Fruit fly (Drosophila melanogaster) whole organism, embryonic: ENCODE results near the gene zyd.

Experiments used
- Adf1 ChIP-seq: fragments of 200-800 bp; sonication (Bioruptor generic); IDR thresholded peaks from 2 replicates; pipeline ENCODE4 v1.3.6; 2022; ENCODE audit warnings: missing biosample characterization, missing genetic modification characterization
- Antp ChIP-seq: fragments of 200-800 bp; sonication (Bioruptor generic); optimal IDR thresholded peaks from 3 replicates; lab custom pipeline; 2016; ENCODE audit warnings: missing biosample characterization, missing genetic modification characterization
- CG10366 ChIP-seq: fragments of 200-800 bp; sonication (Bioruptor generic); IDR thresholded peaks from 2 replicates; pipeline ENCODE4 v1.3.6; 2022; ENCODE audit warnings: missing biosample characterization, missing genetic modification characterization
- CG11247 ChIP-seq: fragments of 200-800 bp; sonication (Bioruptor generic); IDR thresholded peaks from 2 replicates; pipeline ENCODE4 v1.3.6; 2022; ENCODE audit warnings: missing biosample characterization, missing genetic modification characterization
- CG12942 ChIP-seq: fragments of 200-800 bp; sonication (Bioruptor generic); optimal IDR thresholded peaks from 3 replicates; lab custom pipeline; 2016; ENCODE audit warnings: missing biosample characterization, missing genetic modification characterization
- CG13287 ChIP-seq: fragments of 200-800 bp; sonication (Bioruptor generic); IDR thresholded peaks from 2 replicates; pipeline ENCODE4 v1.3.6; 2022; ENCODE audit warnings: missing biosample characterization, missing genetic modification characterization; ENCODE audit not compliant: partially characterized antibody
- CG14441 ChIP-seq: fragments of 200-800 bp; sonication (Bioruptor generic); IDR thresholded peaks from 2 replicates; pipeline ENCODE4 v1.3.6; 2022; ENCODE audit warnings: missing biosample characterization, missing genetic modification characterization
- CG14965 ChIP-seq: fragments of 200-800 bp; sonication (Bioruptor generic); optimal IDR thresholded peaks from 2 replicates; lab custom pipeline; 2016; ENCODE audit warnings: missing biosample characterization, missing genetic modification characterization, borderline replicate concordance
- CG1792 ChIP-seq: fragments of 200-800 bp; sonication (Bioruptor generic); optimal IDR thresholded peaks from 2 replicates; lab custom pipeline; 2016; ENCODE audit warnings: missing biosample characterization, missing genetic modification characterization
- CG2199 ChIP-seq: fragments of 200-800 bp; sonication (Bioruptor generic); IDR thresholded peaks from 3 replicates; pipeline ENCODE4 v1.3.6; 2022; ENCODE audit warnings: missing biosample characterization, missing genetic modification characterization
- CG31365 ChIP-seq: fragments of 200-800 bp; sonication (Bioruptor generic); optimal IDR thresholded peaks from 2 replicates; lab custom pipeline; 2018; ENCODE audit warnings: missing biosample characterization, mild to moderate bottlenecking, missing genetic modification characterization
- CG32772 ChIP-seq: fragments of 200-800 bp; sonication (Bioruptor generic); IDR thresholded peaks from 2 replicates; pipeline ENCODE4 v1.3.6; 2022; ENCODE audit warnings: missing biosample characterization, missing genetic modification characterization
- CG33213 ChIP-seq: fragments of 200-800 bp; sonication (Bioruptor generic); optimal IDR thresholded peaks from 3 replicates; lab custom pipeline; 2016; ENCODE audit warnings: missing biosample characterization, missing genetic modification characterization
- CG3838 ChIP-seq: fragments of 200-800 bp; sonication (Bioruptor generic); optimal IDR thresholded peaks from 3 replicates; lab custom pipeline; 2016; ENCODE audit warnings: missing biosample characterization, missing genetic modification characterization
- CG3995 ChIP-seq: fragments of 200-800 bp; sonication (Bioruptor generic); optimal IDR thresholded peaks from 3 replicates; lab custom pipeline; 2016; ENCODE audit warnings: missing biosample characterization, missing genetic modification characterization
- CG4282 ChIP-seq: fragments of 200-800 bp; sonication (Bioruptor generic); optimal IDR thresholded peaks from 2 replicates; lab custom pipeline; 2016; ENCODE audit warnings: missing biosample characterization, missing genetic modification characterization
- CG4360 ChIP-seq: fragments of 200-800 bp; sonication (Bioruptor generic); IDR thresholded peaks from 2 replicates; pipeline ENCODE4 v1.3.6; 2022; ENCODE audit warnings: missing biosample characterization, missing genetic modification characterization
- CG4820 ChIP-seq: fragments of 200-800 bp; sonication (Bioruptor generic); optimal IDR thresholded peaks from 3 replicates; lab custom pipeline; 2016; ENCODE audit warnings: missing biosample characterization, missing genetic modification characterization
- CG5180 ChIP-seq: fragments of 200-800 bp; sonication (Bioruptor generic); optimal IDR thresholded peaks from 3 replicates; lab custom pipeline; 2017; ENCODE audit warnings: missing biosample characterization, missing genetic modification characterization, mild to moderate bottlenecking, moderate library complexity, missing genetic modification reagents
- CG6791 ChIP-seq: fragments of 200-800 bp; sonication (Bioruptor generic); IDR thresholded peaks from 3 replicates; pipeline ENCODE4 v1.3.6; 2022; ENCODE audit warnings: missing biosample characterization, missing genetic modification characterization; ENCODE audit not compliant: partially characterized antibody
- CG6813 ChIP-seq: fragments of 200-800 bp; sonication (Bioruptor generic); optimal IDR thresholded peaks from 2 replicates; lab custom pipeline; 2017; ENCODE audit warnings: missing biosample characterization, missing genetic modification characterization, mild to moderate bottlenecking, moderate library complexity, missing genetic modification reagents
- CG8944 ChIP-seq: fragments of 200-800 bp; sonication (Bioruptor generic); optimal IDR thresholded peaks from 3 replicates; lab custom pipeline; 2016; ENCODE audit warnings: missing biosample characterization, missing genetic modification characterization
- CG9932 ChIP-seq: fragments of 200-800 bp; sonication (Bioruptor generic); IDR thresholded peaks from 2 replicates; pipeline ENCODE4 v1.3.6; 2022; ENCODE audit warnings: missing biosample characterization, missing genetic modification characterization
- D19A ChIP-seq: fragments of 200-800 bp; optimal IDR thresholded peaks from 3 replicates; lab custom pipeline; 2019; ENCODE audit warnings: missing biosample characterization, mild to moderate bottlenecking, missing genetic modification characterization, moderate library complexity
- Dfd ChIP-seq, 2 experiments: fragments of >200 bp; optimal IDR thresholded peaks; 2 replicates each; lab custom pipeline; 2017; ENCODE audit warnings: missing biosample characterization in 2 of 2, missing genetic modification characterization in 2 of 2
- Rfx ChIP-seq: fragments of 200-800 bp; sonication (Bioruptor generic); IDR thresholded peaks from 2 replicates; pipeline ENCODE4 v1.3.6; 2022; ENCODE audit warnings: missing biosample characterization, missing genetic modification characterization
- Sin3A ChIP-seq: fragments of >200 bp; optimal IDR thresholded peaks from 2 replicates; lab custom pipeline; 2018
- Sox100B ChIP-seq: fragments of 200-800 bp; sonication (Bioruptor generic); optimal IDR thresholded peaks from 3 replicates; lab custom pipeline; 2018; ENCODE audit warnings: missing biosample characterization, mild to moderate bottlenecking, missing genetic modification characterization
- Stat92E ChIP-seq, 3 experiments: fragments of >200 bp in 2 of 3; fragments of 200-800 bp in 1 of 3; sonication (Bioruptor generic) in 1 of 3; optimal IDR thresholded peaks; 2 replicates each; lab custom pipeline; 2017 to 2019; ENCODE audit warnings: missing biosample characterization in 3 of 3, missing genetic modification characterization in 3 of 3, mild to moderate bottlenecking in 1 of 3, moderate library complexity in 1 of 3
- Xrp1 ChIP-seq: fragments of 200-800 bp; sonication (Bioruptor generic); IDR thresholded peaks from 2 replicates; pipeline ENCODE4 v1.3.6; 2022; ENCODE audit warnings: missing biosample characterization, missing genetic modification characterization
- amos ChIP-seq: fragments of 200-800 bp; sonication (Bioruptor generic); IDR thresholded peaks from 2 replicates; pipeline ENCODE4 v1.3.6; 2022; ENCODE audit warnings: missing biosample characterization, missing genetic modification characterization; ENCODE audit not compliant: partially characterized antibody
- aop ChIP-seq: fragments of 200-800 bp; sonication (Bioruptor generic); IDR thresholded peaks from 2 replicates; pipeline ENCODE4 v1.3.6; 2022; ENCODE audit warnings: missing biosample characterization, missing genetic modification characterization
- bab2 ChIP-seq: fragments of 200-800 bp; sonication (Bioruptor generic); optimal IDR thresholded peaks from 2 replicates; lab custom pipeline; 2016; ENCODE audit warnings: missing biosample characterization, missing genetic modification characterization
- bbx ChIP-seq: fragments of 200-800 bp; sonication (Bioruptor generic); IDR thresholded peaks from 2 replicates; pipeline ENCODE4 v1.3.6; 2022; ENCODE audit warnings: missing biosample characterization, missing genetic modification characterization; ENCODE audit not compliant: partially characterized antibody
- bcd ChIP-seq: fragments of 200-800 bp; sonication (Bioruptor generic); optimal IDR thresholded peaks from 2 replicates; lab custom pipeline; 2017; ENCODE audit warnings: missing biosample characterization, mild to moderate bottlenecking, missing genetic modification characterization
- chif ChIP-seq, 2 experiments: fragments of 200-800 bp; sonication (Bioruptor generic); optimal IDR thresholded peaks; 3 replicates each; lab custom pipeline; 2016; ENCODE audit warnings: missing biosample characterization in 2 of 2, missing genetic modification characterization in 2 of 2
- da ChIP-seq: fragments of 200-800 bp; sonication (Bioruptor generic); optimal IDR thresholded peaks from 2 replicates; lab custom pipeline; 2016; ENCODE audit warnings: missing biosample characterization, missing genetic modification characterization
- fd102C ChIP-seq: fragments of 200-800 bp; sonication (Bioruptor generic); optimal IDR thresholded peaks from 2 replicates; lab custom pipeline; 2018; ENCODE audit warnings: missing biosample characterization, mild to moderate bottlenecking, missing genetic modification characterization, moderate library complexity
- gfzf ChIP-seq: fragments of 200-800 bp; sonication (Bioruptor generic); optimal IDR thresholded peaks from 2 replicates; lab custom pipeline; 2016; ENCODE audit warnings: missing biosample characterization, mild to moderate bottlenecking, missing genetic modification characterization, moderate library complexity
- gro ChIP-seq: fragments of 200-800 bp; sonication (Bioruptor generic); optimal IDR thresholded peaks from 2 replicates; lab custom pipeline; 2016; ENCODE audit warnings: missing biosample characterization, missing genetic modification characterization
- hbn ChIP-seq: fragments of 200-800 bp; sonication (Bioruptor generic); IDR thresholded peaks from 2 replicates; pipeline ENCODE4 v1.3.6; 2022; ENCODE audit warnings: missing biosample characterization, missing genetic modification characterization; ENCODE audit not compliant: partially characterized antibody
- lilli ChIP-seq: fragments of 200-800 bp; sonication (Bioruptor generic); optimal IDR thresholded peaks from 3 replicates; lab custom pipeline; 2016; ENCODE audit warnings: missing biosample characterization, missing genetic modification characterization
- lmd ChIP-seq: fragments of 200-800 bp; sonication (Bioruptor generic); IDR thresholded peaks from 2 replicates; pipeline ENCODE4 v1.3.6; 2022; ENCODE audit warnings: missing biosample characterization, missing genetic modification characterization
- lola ChIP-seq, 3 experiments: fragments of >200 bp in 2 of 3; fragments of 200-800 bp in 1 of 3; sonication (Bioruptor generic) in 1 of 3; optimal IDR thresholded peaks; 2 replicates each; lab custom pipeline; 2017 to 2019; ENCODE audit warnings: missing biosample characterization in 3 of 3, missing genetic modification characterization in 3 of 3, mild to moderate bottlenecking in 1 of 3, moderate library complexity in 1 of 3
- onecut ChIP-seq: fragments of 200-800 bp; sonication (Bioruptor generic); IDR thresholded peaks from 2 replicates; pipeline ENCODE4 v1.3.6; 2022; ENCODE audit warnings: missing biosample characterization, missing genetic modification characterization
- pita ChIP-seq: fragments of 200-800 bp; sonication (Bioruptor generic); optimal IDR thresholded peaks from 2 replicates; lab custom pipeline; 2017; ENCODE audit warnings: missing biosample characterization, mild to moderate bottlenecking, missing genetic modification characterization
- tgo ChIP-seq: fragments of 200-800 bp; sonication (Bioruptor generic); IDR thresholded peaks from 3 replicates; pipeline ENCODE4 v1.3.6; 2022; ENCODE audit warnings: missing biosample characterization, missing genetic modification characterization
- tna ChIP-seq: fragments of 200-800 bp; sonication (Bioruptor generic); IDR thresholded peaks from 2 replicates; pipeline ENCODE4 v1.3.6; 2022; ENCODE audit warnings: missing biosample characterization, missing genetic modification characterization; ENCODE audit not compliant: partially characterized antibody
- trem ChIP-seq: fragments of 200-800 bp; optimal IDR thresholded peaks from 3 replicates; lab custom pipeline; 2019; ENCODE audit warnings: missing biosample characterization, mild to moderate bottlenecking, missing genetic modification characterization, moderate library complexity

Gene zyd

DNA sequence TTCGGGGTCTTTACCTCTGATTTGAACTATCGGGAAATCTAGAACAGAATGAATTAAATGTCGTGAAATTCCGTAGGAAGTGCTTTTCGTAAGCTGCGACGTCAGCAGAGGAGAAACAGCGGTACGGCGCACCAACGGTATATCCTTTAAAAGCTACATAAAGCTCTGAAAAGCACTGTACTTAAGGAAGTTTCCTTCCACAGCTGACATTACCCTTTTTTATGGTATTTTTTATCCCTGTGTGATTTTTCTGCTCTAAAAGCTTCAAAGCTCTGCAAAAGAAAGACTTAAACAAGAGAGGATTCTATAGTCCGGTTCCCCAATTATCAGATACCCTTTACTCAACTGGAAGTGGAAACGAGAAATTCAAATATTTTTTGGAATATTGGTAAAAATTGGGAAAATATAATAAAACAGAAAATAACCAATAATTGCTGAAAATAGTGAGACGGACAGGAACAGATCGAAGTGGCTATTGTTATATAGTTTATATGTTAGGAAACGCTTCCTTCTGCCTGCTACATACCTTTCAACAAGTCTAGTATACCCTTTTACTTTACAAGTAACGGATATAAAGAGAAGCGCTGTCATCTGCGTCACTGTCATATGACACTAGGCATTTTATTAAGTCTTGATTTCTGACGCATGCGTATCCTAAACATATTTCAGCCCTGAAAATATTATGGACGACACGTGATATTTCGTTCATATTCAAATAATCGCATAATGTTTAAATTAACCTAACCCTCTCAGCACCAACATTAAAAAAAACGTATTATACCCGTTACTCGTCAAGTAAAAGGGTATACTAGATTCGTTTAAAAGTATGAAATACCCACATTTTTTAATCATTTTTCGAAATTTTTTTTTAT lies 17.9 kb upstream of the zyd start, which contains the start of the genes stnA and stnB (continued):
- TF ChIP-seq Adf1 (peak; percentile 40; the same call in 1 of the 2 replicates), CG10366 (GFP tag; lab: Robert Waterston, UW) (no peak; the same call in 1 of the 2 replicates), gfzf (GFP tag; lab: Kevin White, UChicago) (no peak), CG31365 (no peak), CG6813 (no peak), trem (tag; lab: Kevin White, UChicago) (no peak), bcd (GFP tag; lab: Kevin White, UChicago) (peak; percentile 13), CG12942 (GFP tag; lab: Kevin White, UChicago) (no peak), bbx (GFP tag; lab: Robert Waterston, UW) (no peak), Stat92E (GFP tag; optimal IDR thresholded peaks at IDR 0.05; lab: Kevin White, UChicago) (no peak), CG5180 (GFP tag; lab: Kevin White, UChicago) (no peak), CG2199 (GFP tag; lab: Robert Waterston, UW) (no peak), CG3995 (no peak), pita (GFP tag; lab: Kevin White, UChicago) (no peak), tgo (0 out of 3 replicates have a peak, but pooled peaks have one; percentile 16), amos (GFP tag; lab: Robert Waterston, UW) (no peak), CG13287 (GFP tag; lab: Robert Waterston, UW) (no peak), chif (GFP tag; optimal IDR thresholded peaks at IDR 0.05; lab: Kevin White, UChicago) (no peak), CG8944 (GFP tag; lab: Kevin White, UChicago) (no peak), Sin3A (no peak), Dfd (GFP tag; optimal IDR thresholded peaks at IDR 0.05; lab: Kevin White, UChicago) (no peak), onecut (GFP tag; lab: Robert Waterston, UW) (no peak), Xrp1 (peak; percentile 34; the same call in 1 of the 2 replicates), tna (GFP tag; lab: Robert Waterston, UW) (no peak), gro (GFP tag; lab: Kevin White, UChicago) (peak; percentile 27), aop (no peak), D19A (tag; lab: Kevin White, UChicago) (peak; percentile 71), hbn (no peak), CG3838 (GFP tag; lab: Kevin White, UChicago) (no peak), Sox100B (GFP tag; lab: Kevin White, UChicago) (peak; percentile 14), CG4820 (GFP tag; lab: Kevin White, UChicago) (no peak), fd102C (GFP tag; lab: Kevin White, UChicago) (no peak), bab2 (no peak), lilli (GFP tag; lab: Kevin White, UChicago) (peak; percentile 45), CG1792 (GFP tag; lab: Kevin White, UChicago) (no peak), CG4282 (GFP tag; lab: Kevin White, UChicago) (no peak), CG14441 (GFP tag; lab: Robert Waterston, UW) (no peak), CG11247 (GFP tag; lab: Robert Waterston, UW) (no peak), lmd (GFP tag; lab: Robert Waterston, UW) (peak; percentile 9; the same call in 1 of the 2 replicates), CG4360 (GFP tag; lab: Robert Waterston, UW) (no peak), CG6791 (GFP tag; lab: Robert Waterston, UW) (no peak), Rfx (peak; percentile 28; the same call in 1 of the 2 replicates), lola (GFP tag; optimal IDR thresholded peaks at IDR 0.05; lab: Kevin White, UChicago) (no peak), da (GFP tag; lab: Kevin White, UChicago) (no peak), CG32772 (GFP tag; lab: Robert Waterston, UW) (no peak), CG33213 (GFP tag; lab: Kevin White, UChicago) (no peak), CG14965 (GFP tag; lab: Kevin White, UChicago) (no peak), CG9932 (GFP tag; lab: Robert Waterston, UW) (peak; percentile 39; the same call in 1 of the 2 replicates), Antp (GFP tag; lab: Kevin White, UChicago) (no peak)
